Worm (Caenorhabditis elegans): ENCODE measurements around the gene npr-15.

DNA sequence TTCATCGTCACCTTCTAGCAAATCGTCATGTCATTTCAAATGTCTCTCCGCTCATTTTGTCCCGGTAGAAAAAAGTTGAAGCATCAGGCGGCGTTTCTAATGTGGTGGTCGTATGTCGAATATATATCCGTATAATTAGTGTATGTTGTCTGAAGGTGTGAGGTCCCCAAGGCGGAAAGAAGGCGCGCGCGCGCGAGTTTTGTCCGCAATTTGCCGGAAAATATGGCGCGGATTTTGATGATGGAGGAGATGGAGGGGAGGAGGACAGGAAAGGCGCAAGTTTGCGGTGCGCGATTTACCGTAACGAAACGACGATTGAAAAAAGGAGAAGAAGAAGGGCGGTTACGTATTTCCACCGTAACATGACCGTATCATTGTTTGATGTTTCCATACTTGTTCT lies 47.6 kb upstream of the npr-15 start:
- TF ChIP-seq xnd-1 (tag; optimal IDR thresholded peaks at IDR 0.05) (no peak), ceh-79 (tag; optimal IDR thresholded peaks at IDR 0.05) (no peak)

All from whole organism, young adult.